Worm (Caenorhabditis elegans) whole organism, mixed stage, embryonic: ENCODE data around the gene Y82E9BR.5.

Experiments used
- bed-3 ChIP-seq: fragments of 200-800 bp; sonication (Bioruptor generic); optimal IDR thresholded peaks from 3 replicates; lab custom pipeline; 2018; ENCODE audit warnings: mild to moderate bottlenecking, missing genetic modification characterization, moderate library complexity, missing compliant biosample characterization
- ceh-39 ChIP-seq: fragments of 150-350 bp; optimal IDR thresholded peaks from 2 replicates; lab custom pipeline; 2014; ENCODE audit warnings: missing biosample characterization, missing genetic modification characterization
- elt-1 ChIP-seq: sonication (generic microtip); optimal IDR thresholded peaks from 2 replicates; lab custom pipeline; 2017; ENCODE audit warnings: missing genetic modification characterization, mild to moderate bottlenecking, missing compliant biosample characterization, antibody characterized with exemption, moderate library complexity, borderline replicate concordance; ENCODE audit not compliant: insufficient read depth
- elt-3 ChIP-seq: fragments of 150-350 bp; optimal IDR thresholded peaks from 2 replicates; lab custom pipeline; 2014; ENCODE audit warnings: missing biosample characterization, missing genetic modification characterization
- mep-1 ChIP-seq: fragments of 150-350 bp; optimal IDR thresholded peaks from 2 replicates; lab custom pipeline; 2017; ENCODE audit warnings: missing biosample characterization, missing genetic modification reagents, missing genetic modification characterization, inconsistent platforms
- nhr-12 ChIP-seq: fragments of 150-350 bp; optimal IDR thresholded peaks from 2 replicates; lab custom pipeline; 2014; ENCODE audit warnings: missing biosample characterization, missing genetic modification characterization
- nhr-237 ChIP-seq: fragments of 150-350 bp; optimal IDR thresholded peaks from 2 replicates; lab custom pipeline; 2014; ENCODE audit warnings: missing biosample characterization, missing genetic modification characterization
- nhr-28 ChIP-seq: fragments of 150-350 bp; optimal IDR thresholded peaks from 2 replicates; lab custom pipeline; 2014; ENCODE audit warnings: missing biosample characterization, missing genetic modification characterization
- sem-2 ChIP-seq: fragments of 200-800 bp; sonication (Bioruptor generic); optimal IDR thresholded peaks from 2 replicates; lab custom pipeline; 2018; ENCODE audit warnings: mild to moderate bottlenecking, missing genetic modification characterization, missing compliant biosample characterization
- unc-62 ChIP-seq: fragments of 150-350 bp; optimal IDR thresholded peaks from 2 replicates; lab custom pipeline; 2014; ENCODE audit warnings: missing biosample characterization, missing genetic modification reagents, missing genetic modification characterization

- TF ChIP-seq elt-3 (tag; lab: Kevin White, UChicago) (no peak), nhr-237 (tag; lab: Kevin White, UChicago) (no peak), sem-2 (no peak), nhr-28 (tag; lab: Kevin White, UChicago) (no peak), nhr-12 (tag; lab: Kevin White, UChicago) (no peak), elt-1 (no peak), unc-62 (GFP tag; lab: Kevin White, UChicago) (no peak), bed-3 (GFP tag; lab: Kevin White, UChicago) (no peak), ceh-39 (tag; lab: Kevin White, UChicago) (no peak), mep-1 (no peak)
Observed at ce11 chrIII:1391752-1392151, 7.6 kb downstream of the Y82E9BR.5 start, which contains the start of gene pals-17.
